Fruit fly (Drosophila melanogaster) whole organism, embryonic: ENCODE data around the gene Vps53.
A peak's percentile ranks its signal among the peaks of the same experiment; 100 is the strongest.

Experiments used
- Asciz ChIP-seq: fragments of 200-800 bp; sonication (Bioruptor generic); optimal IDR thresholded peaks from 2 replicates; lab custom pipeline; 2017; ENCODE audit warnings: missing biosample characterization, mild to moderate bottlenecking, missing genetic modification characterization, missing genetic modification reagents
- Awh ChIP-seq: fragments of 200-800 bp; sonication (Bioruptor generic); IDR thresholded peaks from 2 replicates; pipeline ENCODE4, ENCODE4 v1.3.6; 2022; ENCODE audit warnings: missing biosample characterization, missing genetic modification characterization
- Bgb ChIP-seq: fragments of 200-800 bp; sonication (Bioruptor generic); IDR thresholded peaks from 2 replicates; pipeline ENCODE4 v1.3.6; 2022; ENCODE audit warnings: missing biosample characterization, missing genetic modification characterization; ENCODE audit not compliant: partially characterized antibody
- CG10654 ChIP-seq: fragments of 200-800 bp; sonication (Bioruptor generic); optimal IDR thresholded peaks from 2 replicates; lab custom pipeline; 2016; ENCODE audit warnings: missing biosample characterization, missing genetic modification characterization
- CG11695 ChIP-seq: fragments of 200-800 bp; sonication (Bioruptor generic); IDR thresholded peaks from 3 replicates; pipeline ENCODE4 v1.3.6; 2022; ENCODE audit warnings: missing biosample characterization, missing genetic modification characterization
- CG13624 ChIP-seq: fragments of 200-800 bp; sonication (Bioruptor generic); optimal IDR thresholded peaks from 2 replicates; lab custom pipeline; 2016; ENCODE audit warnings: missing biosample characterization, missing genetic modification characterization
- CG15479 ChIP-seq: fragments of 200-800 bp; sonication (Bioruptor generic); optimal IDR thresholded peaks from 3 replicates; lab custom pipeline; 2019; ENCODE audit warnings: missing biosample characterization, mild to moderate bottlenecking, missing genetic modification characterization, moderate library complexity
- CG17328 ChIP-seq: fragments of 200-800 bp; sonication (Bioruptor generic); IDR thresholded peaks from 2 replicates; pipeline ENCODE4 v1.3.6; 2022; ENCODE audit warnings: missing biosample characterization, missing genetic modification characterization
- CG17385 ChIP-seq: fragments of 200-800 bp; sonication (Bioruptor generic); optimal IDR thresholded peaks from 3 replicates; lab custom pipeline; 2018; ENCODE audit warnings: missing biosample characterization, mild to moderate bottlenecking, missing genetic modification characterization
- CG1792 ChIP-seq: fragments of 200-800 bp; sonication (Bioruptor generic); optimal IDR thresholded peaks from 2 replicates; lab custom pipeline; 2016; ENCODE audit warnings: missing biosample characterization, missing genetic modification characterization
- CG2875 ChIP-seq: fragments of 200-800 bp; sonication (Bioruptor generic); optimal IDR thresholded peaks from 2 replicates; lab custom pipeline; 2017; ENCODE audit warnings: missing biosample characterization, mild to moderate bottlenecking, missing genetic modification characterization, missing genetic modification reagents
- CG31441 ChIP-seq: fragments of 200-800 bp; sonication (Bioruptor generic); IDR thresholded peaks from 2 replicates; pipeline ENCODE4 v1.3.6; 2022; ENCODE audit warnings: missing biosample characterization, missing genetic modification characterization
- CG4328 ChIP-seq: fragments of 200-800 bp; sonication (Bioruptor generic); optimal IDR thresholded peaks from 3 replicates; lab custom pipeline; 2017; ENCODE audit warnings: missing biosample characterization, missing genetic modification reagents, missing genetic modification characterization
- CG43689 ChIP-seq: fragments of 200-800 bp; sonication (Bioruptor generic); IDR thresholded peaks from 2 replicates; pipeline ENCODE4 v1.3.6; 2022; ENCODE audit warnings: missing biosample characterization, missing genetic modification characterization
- CG4404 ChIP-seq: fragments of 200-800 bp; sonication (Bioruptor generic); IDR thresholded peaks from 2 replicates; pipeline ENCODE4 v1.3.6; 2022; ENCODE audit warnings: missing biosample characterization, missing genetic modification characterization
- CG7928 ChIP-seq: fragments of 200-800 bp; sonication (Bioruptor generic); optimal IDR thresholded peaks from 2 replicates; lab custom pipeline; 2017; ENCODE audit warnings: missing biosample characterization, mild to moderate bottlenecking, missing genetic modification characterization
- CG8089 ChIP-seq: fragments of 200-800 bp; sonication (Bioruptor generic); optimal IDR thresholded peaks from 3 replicates; lab custom pipeline; 2016; ENCODE audit warnings: missing biosample characterization, missing genetic modification characterization
- CG9797 ChIP-seq: fragments of 200-800 bp; sonication (Bioruptor generic); optimal IDR thresholded peaks from 3 replicates; lab custom pipeline; 2018; ENCODE audit warnings: missing biosample characterization, mild to moderate bottlenecking, missing genetic modification characterization
- CkIIα-i1 ChIP-seq: fragments of 200-800 bp; sonication (Bioruptor generic); IDR thresholded peaks from 2 replicates; pipeline ENCODE4 v1.3.6; 2022; ENCODE audit warnings: missing biosample characterization, missing genetic modification characterization
- Elba2 ChIP-seq: fragments of 200-800 bp; sonication (Bioruptor generic); optimal IDR thresholded peaks from 3 replicates; lab custom pipeline; 2016; ENCODE audit warnings: missing biosample characterization, missing genetic modification characterization
- Gug ChIP-seq: fragments of 200-800 bp; sonication (Bioruptor generic); IDR thresholded peaks from 4 replicates; pipeline ENCODE4 v1.3.6; 2022; ENCODE audit warnings: missing biosample characterization, missing genetic modification characterization
- HLH54F ChIP-seq: fragments of 200-800 bp; sonication (Bioruptor generic); optimal IDR thresholded peaks from 3 replicates; lab custom pipeline; 2016; ENCODE audit warnings: missing biosample characterization, missing genetic modification characterization
- Rx ChIP-seq: fragments of 200-800 bp; sonication (Bioruptor generic); IDR thresholded peaks from 2 replicates; pipeline ENCODE4 v1.3.6; 2022; ENCODE audit warnings: missing biosample characterization, missing genetic modification characterization
- Sox102F ChIP-seq: fragments of 200-800 bp; sonication (Bioruptor generic); optimal IDR thresholded peaks from 2 replicates; lab custom pipeline; 2018; ENCODE audit warnings: missing biosample characterization, mild to moderate bottlenecking, missing genetic modification characterization, moderate library complexity
- Stat92E ChIP-seq, 3 experiments: fragments of >200 bp in 2 of 3; fragments of 200-800 bp in 1 of 3; sonication (Bioruptor generic) in 1 of 3; optimal IDR thresholded peaks; 2 replicates each; lab custom pipeline; 2017 to 2019; ENCODE audit warnings: missing biosample characterization in 3 of 3, missing genetic modification characterization in 3 of 3, mild to moderate bottlenecking in 1 of 3, moderate library complexity in 1 of 3
- Tbp ChIP-seq: fragments of >200 bp; optimal IDR thresholded peaks from 2 replicates; lab custom pipeline; 2018; ENCODE audit warnings: missing biosample characterization, missing genetic modification characterization
- Vsx1 ChIP-seq: fragments of 200-800 bp; sonication (Bioruptor generic); optimal IDR thresholded peaks from 2 replicates; lab custom pipeline; 2017; ENCODE audit warnings: missing biosample characterization, mild to moderate bottlenecking, missing genetic modification characterization, missing genetic modification reagents
- amos ChIP-seq: fragments of 200-800 bp; sonication (Bioruptor generic); IDR thresholded peaks from 2 replicates; pipeline ENCODE4 v1.3.6; 2022; ENCODE audit warnings: missing biosample characterization, missing genetic modification characterization; ENCODE audit not compliant: partially characterized antibody
- ap ChIP-seq: fragments of 200-800 bp; sonication (Bioruptor generic); IDR thresholded peaks from 2 replicates; pipeline ENCODE4 v1.3.6; 2022; ENCODE audit warnings: missing biosample characterization, missing genetic modification characterization
- bcd ChIP-seq: fragments of 200-800 bp; sonication (Bioruptor generic); optimal IDR thresholded peaks from 2 replicates; lab custom pipeline; 2017; ENCODE audit warnings: missing biosample characterization, mild to moderate bottlenecking, missing genetic modification characterization
- btn ChIP-seq: fragments of 200-800 bp; sonication (Bioruptor generic); optimal IDR thresholded peaks from 2 replicates; lab custom pipeline; 2016; ENCODE audit warnings: missing biosample characterization, missing genetic modification characterization
- dmrt11E ChIP-seq: fragments of 200-800 bp; sonication (Bioruptor generic); optimal IDR thresholded peaks from 3 replicates; lab custom pipeline; 2018; ENCODE audit warnings: missing biosample characterization, mild to moderate bottlenecking, missing genetic modification characterization, moderate library complexity
- gem ChIP-seq: fragments of 200-800 bp; sonication (Bioruptor generic); optimal IDR thresholded peaks from 2 replicates; lab custom pipeline; 2019; ENCODE audit warnings: missing biosample characterization, mild to moderate bottlenecking, missing genetic modification characterization, moderate library complexity
- grn ChIP-seq: fragments of 200-800 bp; sonication (Bioruptor generic); optimal IDR thresholded peaks from 3 replicates; lab custom pipeline; 2017; ENCODE audit warnings: missing biosample characterization, missing genetic modification characterization
- hb ChIP-seq: fragments of 200-800 bp; sonication (Bioruptor generic); IDR thresholded peaks from 3 replicates; pipeline ENCODE4 v1.3.6; 2022; ENCODE audit warnings: missing biosample characterization, missing genetic modification characterization; ENCODE audit not compliant: partially characterized antibody
- kay ChIP-seq: fragments of 200-800 bp; sonication (Bioruptor generic); optimal IDR thresholded peaks from 2 replicates; lab custom pipeline; 2016; ENCODE audit warnings: missing biosample characterization, missing genetic modification characterization
- mam ChIP-seq: fragments of 200-800 bp; sonication (Bioruptor generic); optimal IDR thresholded peaks from 3 replicates; lab custom pipeline; 2016; ENCODE audit warnings: missing biosample characterization, missing genetic modification characterization
- nerfin-2 ChIP-seq: fragments of 200-800 bp; sonication (Bioruptor generic); IDR thresholded peaks from 2 replicates; pipeline ENCODE4 v1.3.6; 2022; ENCODE audit warnings: missing biosample characterization, missing genetic modification characterization; ENCODE audit not compliant: partially characterized antibody
- oc ChIP-seq: fragments of 200-800 bp; sonication (Bioruptor generic); optimal IDR thresholded peaks from 2 replicates; lab custom pipeline; 2018; ENCODE audit warnings: missing biosample characterization, mild to moderate bottlenecking, missing genetic modification characterization, moderate library complexity
- pros ChIP-seq: fragments of 200-800 bp; sonication (Bioruptor generic); optimal IDR thresholded peaks from 3 replicates; lab custom pipeline; 2019; ENCODE audit warnings: missing biosample characterization, mild to moderate bottlenecking, missing genetic modification characterization, moderate library complexity
- sc ChIP-seq, 3 experiments: fragments of >200 bp in 2 of 3; fragments of 200-800 bp in 1 of 3; sonication (Bioruptor generic) in 1 of 3; optimal IDR thresholded peaks; 2 replicates in 2 of 3; 3 replicates in 1 of 3; lab custom pipeline; 2017; ENCODE audit warnings: mild to moderate bottlenecking in 1 of 3, missing biosample characterization in 1 of 3, missing genetic modification characterization in 1 of 3, missing genetic modification reagents in 1 of 3
- seq ChIP-seq: fragments of 200-800 bp; sonication (Bioruptor generic); IDR thresholded peaks from 2 replicates; pipeline ENCODE4 v1.3.6; 2022; ENCODE audit warnings: missing biosample characterization, missing genetic modification characterization
- sr ChIP-seq: fragments of 200-800 bp; sonication (Bioruptor generic); IDR thresholded peaks from 3 replicates; pipeline ENCODE4 v1.3.6; 2022; ENCODE audit warnings: missing biosample characterization, missing genetic modification characterization
- stc ChIP-seq: fragments of 200-800 bp; sonication (Bioruptor generic); IDR thresholded peaks from 2 replicates; pipeline ENCODE4 v1.3.6; 2022; ENCODE audit warnings: missing biosample characterization, missing genetic modification characterization
- sug ChIP-seq: fragments of 200-800 bp; optimal IDR thresholded peaks from 2 replicates; lab custom pipeline; 2019; ENCODE audit warnings: missing biosample characterization, mild to moderate bottlenecking, missing genetic modification characterization, moderate library complexity
- trem ChIP-seq: fragments of 200-800 bp; optimal IDR thresholded peaks from 3 replicates; lab custom pipeline; 2019; ENCODE audit warnings: missing biosample characterization, mild to moderate bottlenecking, missing genetic modification characterization, moderate library complexity
- trh ChIP-seq: fragments of 200-800 bp; sonication (Bioruptor generic); optimal IDR thresholded peaks from 2 replicates; lab custom pipeline; 2016; ENCODE audit warnings: missing biosample characterization, missing genetic modification characterization
- wek ChIP-seq: fragments of 200-800 bp; sonication (Bioruptor generic); optimal IDR thresholded peaks from 3 replicates; lab custom pipeline; 2018; ENCODE audit warnings: missing biosample characterization, mild to moderate bottlenecking, missing genetic modification characterization, moderate library complexity

Gene Vps53

dm6 chr2L:4350683-4351324 is 35.1 kb downstream of the Vps53 start (continued):
- TF ChIP-seq dmrt11E (peak; percentile 96), Tbp (GFP tag; lab: Kevin White, UChicago) (no peak), trem (peak; percentile 83), mam (peak; percentile 11), CG13624 (GFP tag; lab: Kevin White, UChicago) (peak; percentile 44), Vsx1 (GFP tag; lab: Kevin White, UChicago) (no peak), Awh (GFP tag; lab: Robert Waterston, UW) (peak; percentile 37; the same call in 1 of the 2 replicates), btn (peak; percentile 20), CG4404 (GFP tag; lab: Robert Waterston, UW) (peak; percentile 94), amos (GFP tag; lab: Robert Waterston, UW) (no peak), kay (GFP tag; lab: Kevin White, UChicago) (peak; percentile 45), sr (GFP tag; lab: Robert Waterston, UW) (no peak), trh (GFP tag; lab: Kevin White, UChicago) (no peak), Asciz (no peak), Gug (GFP tag; lab: Robert Waterston, UW) (peak; percentile 18; the same call in 1 of the 4 replicates), CG31441 (peak; percentile 89), Sox102F (GFP tag; lab: Kevin White, UChicago) (peak; percentile 13), gem (tag; lab: Kevin White, UChicago) (peak; percentile 87), CG2875 (GFP tag; lab: Kevin White, UChicago) (peak; percentile 16), Elba2 (GFP tag; lab: Kevin White, UChicago) (peak; percentile 44), seq (no peak), CG8089 (GFP tag; lab: Kevin White, UChicago) (peak; percentile 59), HLH54F (peak; percentile 35), CG15479 (GFP tag; lab: Kevin White, UChicago) (no peak), stc (0 out of 2 replicates have a peak, but pooled peaks have one; percentile 29), CG7928 (GFP tag; lab: Kevin White, UChicago) (no peak), CG4328 (GFP tag; lab: Kevin White, UChicago) (no peak), CG43689 (GFP tag; lab: Robert Waterston, UW) (no peak), oc (tag; lab: Kevin White, UChicago) (peak; percentile 11), bcd (GFP tag; lab: Kevin White, UChicago) (peak; percentile 43), sug (tag; lab: Kevin White, UChicago) (no peak), CG10654 (peak; percentile 41), CkIIα-i1 (GFP tag; lab: Robert Waterston, UW) (no peak), CG9797 (GFP tag; lab: Kevin White, UChicago) (peak; percentile 8), Rx (GFP tag; lab: Robert Waterston, UW) (0 out of 2 replicates have a peak, but pooled peaks have one; percentile 49), CG17385 (GFP tag; lab: Kevin White, UChicago) (peak; percentile 4)

- TF ChIP-seq wek (GFP tag; lab: Kevin White, UChicago) (no peak), Stat92E (GFP tag; optimal IDR thresholded peaks at IDR 0.05; lab: Kevin White, UChicago) (peak in 1 of 3 experiments; percentile 55), CG17328 (GFP tag; lab: Robert Waterston, UW) (no peak), CG11695 (GFP tag; lab: Robert Waterston, UW) (no peak), pros (GFP tag; lab: Kevin White, UChicago) (peak; percentile 86), nerfin-2 (GFP tag; lab: Robert Waterston, UW) (no peak), ap (GFP tag; lab: Robert Waterston, UW) (no peak), Bgb (GFP tag; lab: Robert Waterston, UW) (no peak), sc (optimal IDR thresholded peaks at IDR 0.05; lab: Kevin White, UChicago) (no peak), sc (GFP tag; optimal IDR thresholded peaks at IDR 0.05; lab: Kevin White, UChicago) (no peak), hb (GFP tag; lab: Robert Waterston, UW) (no peak), grn (GFP tag; lab: Kevin White, UChicago) (peak; percentile 10), CG1792 (no peak)
Measured at dm6 chr2L:4349677-4350076, 36.2 kb downstream of the Vps53 start.
